Worm (Caenorhabditis elegans) whole organism, late embryonic: ENCODE results near the gene mep-1.

Source experiments
- C08G9.2 ChIP-seq: sonication (generic microtip); optimal IDR thresholded peaks from 2 replicates; lab custom pipeline; 2016; ENCODE audit warnings: mild to moderate bottlenecking, missing genetic modification characterization, moderate library complexity, missing compliant biosample characterization
- K09A11.1 ChIP-seq: sonication (generic microtip); optimal IDR thresholded peaks from 2 replicates; lab custom pipeline; 2017; ENCODE audit warnings: antibody characterized with exemption, mild to moderate bottlenecking, missing genetic modification characterization, missing compliant biosample characterization; ENCODE audit not compliant: insufficient read depth
- T23F11.4 ChIP-seq: fragments of 200-800 bp; sonication (Bioruptor generic); optimal IDR thresholded peaks from 2 replicates; lab custom pipeline; 2018; ENCODE audit warnings: mild to moderate bottlenecking, missing genetic modification characterization, missing compliant biosample characterization
- Y22D7AL.16 ChIP-seq: sonication (generic microtip); optimal IDR thresholded peaks from 2 replicates; lab custom pipeline; 2016; ENCODE audit warnings: missing genetic modification characterization, missing compliant biosample characterization
- ahr-1 ChIP-seq: sonication (generic microtip); optimal IDR thresholded peaks from 2 replicates; lab custom pipeline; 2016; ENCODE audit warnings: missing genetic modification characterization, missing compliant biosample characterization
- ama-1 ChIP-seq: fragments of 150-350 bp; optimal IDR thresholded peaks from 2 replicates; lab custom pipeline; 2014
- ceh-14 ChIP-seq: sonication (generic microtip); optimal IDR thresholded peaks from 2 replicates; lab custom pipeline; 2016; ENCODE audit warnings: missing genotype, missing genetic modification characterization, missing compliant biosample characterization
- ceh-18 ChIP-seq: sonication (generic microtip); optimal IDR thresholded peaks from 2 replicates; lab custom pipeline; 2016; ENCODE audit warnings: missing genetic modification characterization, missing compliant biosample characterization
- ceh-2 ChIP-seq: sonication (generic microtip); optimal IDR thresholded peaks from 2 replicates; lab custom pipeline; 2016; ENCODE audit warnings: missing genotype, missing genetic modification characterization, missing compliant biosample characterization
- ceh-34 ChIP-seq: sonication (generic microtip); optimal IDR thresholded peaks from 2 replicates; lab custom pipeline; 2016; ENCODE audit warnings: mild to moderate bottlenecking, missing genetic modification characterization, missing compliant biosample characterization
- ceh-48 ChIP-seq: sonication (generic microtip); optimal IDR thresholded peaks from 2 replicates; lab custom pipeline; 2016; ENCODE audit warnings: missing genetic modification characterization, inconsistent platforms, missing compliant biosample characterization
- ceh-6 ChIP-seq: fragments of 200-800 bp; sonication (Bioruptor generic); optimal IDR thresholded peaks from 2 replicates; lab custom pipeline; 2018; ENCODE audit warnings: mild to moderate bottlenecking, missing genetic modification characterization, missing compliant biosample characterization
- che-1 ChIP-seq: sonication (generic microtip); optimal IDR thresholded peaks from 2 replicates; lab custom pipeline; 2016; ENCODE audit warnings: mild to moderate bottlenecking, missing genetic modification characterization, missing compliant biosample characterization
- dve-1 ChIP-seq: sonication (generic microtip); optimal IDR thresholded peaks from 2 replicates; lab custom pipeline; 2017; ENCODE audit warnings: antibody characterized with exemption, mild to moderate bottlenecking, missing genetic modification characterization, missing compliant biosample characterization
- elt-2 ChIP-seq: sonication (generic microtip); optimal IDR thresholded peaks from 2 replicates; lab custom pipeline; 2016; ENCODE audit warnings: missing genetic modification reagents, missing genetic modification characterization, missing compliant biosample characterization
- elt-4 ChIP-seq: sonication (generic microtip); optimal IDR thresholded peaks from 2 replicates; lab custom pipeline; 2016; ENCODE audit warnings: missing genetic modification characterization, missing compliant biosample characterization
- gmeb-2 ChIP-seq: sonication (generic microtip); optimal IDR thresholded peaks from 2 replicates; lab custom pipeline; 2016; ENCODE audit warnings: missing genetic modification characterization, inconsistent platforms, missing compliant biosample characterization
- hlh-30 ChIP-seq: sonication (generic microtip); optimal IDR thresholded peaks from 2 replicates; lab custom pipeline; 2017; ENCODE audit warnings: antibody characterized with exemption, missing genetic modification characterization, missing compliant biosample characterization; ENCODE audit not compliant: insufficient read depth
- lim-6 ChIP-seq: sonication (generic microtip); optimal IDR thresholded peaks from 2 replicates; lab custom pipeline; 2016; ENCODE audit warnings: missing genetic modification characterization, missing compliant biosample characterization
- mec-3 ChIP-seq: sonication (generic microtip); optimal IDR thresholded peaks from 2 replicates; lab custom pipeline; 2016; ENCODE audit warnings: borderline replicate concordance, missing genetic modification characterization, missing compliant biosample characterization
- nfya-1 ChIP-seq: sonication (generic microtip); optimal IDR thresholded peaks from 2 replicates; lab custom pipeline; 2017; ENCODE audit warnings: missing genetic modification characterization, mild to moderate bottlenecking, missing compliant biosample characterization, antibody characterized with exemption, moderate library complexity
- nhr-11 ChIP-seq: fragments of 150-350 bp; optimal IDR thresholded peaks from 2 replicates; lab custom pipeline; 2014; ENCODE audit warnings: missing biosample characterization, missing genetic modification characterization
- npax-4 ChIP-seq: sonication (generic microtip); optimal IDR thresholded peaks from 2 replicates; lab custom pipeline; 2016; ENCODE audit warnings: missing genetic modification characterization, missing compliant biosample characterization
- pax-1 ChIP-seq: fragments of 150-350 bp; optimal IDR thresholded peaks from 2 replicates; lab custom pipeline; 2014; ENCODE audit warnings: missing biosample characterization, missing genetic modification characterization
- pha-2 ChIP-seq: sonication (generic microtip); optimal IDR thresholded peaks from 2 replicates; lab custom pipeline; 2017; ENCODE audit warnings: mild to moderate bottlenecking, missing genetic modification characterization, missing compliant biosample characterization
- pha-4 ChIP-seq: fragments of 150-350 bp; optimal IDR thresholded peaks from 2 replicates; lab custom pipeline; 2018; ENCODE audit warnings: missing biosample characterization, missing genetic modification reagents, missing genetic modification characterization
- rnt-1 ChIP-seq: sonication (generic microtip); optimal IDR thresholded peaks from 2 replicates; lab custom pipeline; 2016; ENCODE audit warnings: missing genetic modification characterization, missing compliant biosample characterization
- sox-2 ChIP-seq: fragments of 200-800 bp; sonication (Bioruptor generic); IDR thresholded peaks from 2 replicates; pipeline ENCODE4 v1.3.6; 2022; ENCODE audit warnings: missing genetic modification reagents, missing genetic modification characterization, missing compliant biosample characterization
- sox-4 ChIP-seq: sonication (generic microtip); optimal IDR thresholded peaks from 2 replicates; lab custom pipeline; 2017; ENCODE audit warnings: mild to moderate bottlenecking, missing genetic modification characterization, inconsistent platforms, missing compliant biosample characterization
- syd-9 ChIP-seq: sonication (generic microtip); optimal IDR thresholded peaks from 2 replicates; lab custom pipeline; 2016; ENCODE audit warnings: mild to moderate bottlenecking, missing genetic modification characterization, moderate library complexity, missing compliant biosample characterization
- ttx-3 ChIP-seq: sonication (generic microtip); optimal IDR thresholded peaks from 2 replicates; lab custom pipeline; 2016; ENCODE audit warnings: missing genetic modification reagents, missing genetic modification characterization, missing compliant biosample characterization
- unc-3 ChIP-seq, 2 experiments: fragments of 200-800 bp in 1 of 2; sonication (Bioruptor generic) in 1 of 2; sonication (generic microtip) in 1 of 2; conservative IDR thresholded peaks in 1 of 2; optimal IDR thresholded peaks in 1 of 2; 2 replicates each; pipeline versions ENCODE4 v1.3.6 to Lab custom; 2016 to 2022; ENCODE audit warnings: missing compliant biosample characterization in 2 of 2, missing genetic modification characterization in 2 of 2, missing genetic modification reagents in 1 of 2

The mep-1 gene

DNA sequence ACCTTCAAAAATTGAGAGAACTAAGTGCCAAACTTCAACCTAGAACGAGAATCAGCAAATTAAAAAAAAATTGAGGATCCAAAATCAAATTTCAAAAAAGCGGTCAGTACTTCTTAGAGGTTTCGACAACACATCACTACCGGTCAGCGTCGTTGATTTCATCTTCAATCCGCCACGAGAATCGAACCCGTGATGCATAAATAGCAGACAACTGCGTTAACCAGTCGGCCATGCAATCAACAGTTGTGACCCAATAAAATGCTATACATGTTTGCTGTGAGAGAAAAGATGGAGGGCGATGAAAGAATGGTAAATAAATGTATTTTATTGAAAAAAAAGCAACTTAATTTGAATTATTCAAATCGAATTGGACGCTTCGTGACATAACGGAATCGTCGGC, 25.3 kb downstream of the mep-1 start (continued):
- TF ChIP-seq npax-4 (tag; lab: Kevin White, UChicago), result peak; percentile 67
- TF ChIP-seq che-1 (tag; lab: Kevin White, UChicago), result peak; percentile 81
- peak; percentile 79 for TF ChIP-seq ttx-3
- TF ChIP-seq sox-2 (GFP tag; lab: Robert Waterston, UW), result peak; percentile 60
- peak; percentile 10 for TF ChIP-seq ahr-1
- peak; percentile 74 for TF ChIP-seq ceh-34 (tag; lab: Kevin White, UChicago)
- peak; percentile 84 for TF ChIP-seq ceh-6 (GFP tag; lab: Kevin White, UChicago)
- peak; percentile 69; the same call in 1 of the 2 replicates for TF ChIP-seq unc-3 (GFP tag; conservative IDR thresholded peaks at IDR 0.05; lab: Robert Waterston, UW)
- peak; percentile 59 for TF ChIP-seq unc-3 (tag; optimal IDR thresholded peaks at IDR 0.05; lab: Kevin White, UChicago)
- peak; percentile 75 for TF ChIP-seq rnt-1
- TF ChIP-seq ceh-48 (tag; lab: Kevin White, UChicago), result peak; percentile 57
- no peak for TF ChIP-seq mec-3 (tag; lab: Kevin White, UChicago)
- TF ChIP-seq elt-2, result peak; percentile 88
- TF ChIP-seq ceh-18, result peak; percentile 77
- peak; percentile 37 for TF ChIP-seq ceh-14 (tag; lab: Kevin White, UChicago)
- TF ChIP-seq T23F11.4 (GFP tag; lab: Kevin White, UChicago), result peak; percentile 76

DNA sequence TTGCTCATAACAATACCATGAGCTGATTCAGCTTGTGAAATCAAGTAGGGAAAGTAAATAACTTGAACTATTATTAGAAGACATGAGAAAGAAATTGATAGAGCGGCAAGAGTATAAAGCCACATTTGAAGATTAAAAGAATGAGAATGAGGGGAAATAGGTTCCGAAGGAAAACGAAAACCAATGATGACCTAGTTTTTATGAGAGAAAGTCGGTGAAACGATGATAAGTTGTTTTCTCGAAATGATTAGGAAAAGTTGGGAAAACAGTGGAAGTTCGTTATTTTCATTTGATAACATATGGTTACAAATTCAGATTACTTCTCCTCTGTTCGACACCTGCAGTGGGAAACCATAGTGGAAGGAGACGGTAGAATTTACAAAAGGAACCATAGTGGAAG, 27.4 kb downstream of the mep-1 start, which contains the start of gene col-128:
TSS of gene col-128 (minus strand) at position 148 of the 400 bp plus-strand sequence.
- TF ChIP-seq elt-2 (no peak), ama-1 (lab: Kevin White, UChicago) (no peak)

DNA sequence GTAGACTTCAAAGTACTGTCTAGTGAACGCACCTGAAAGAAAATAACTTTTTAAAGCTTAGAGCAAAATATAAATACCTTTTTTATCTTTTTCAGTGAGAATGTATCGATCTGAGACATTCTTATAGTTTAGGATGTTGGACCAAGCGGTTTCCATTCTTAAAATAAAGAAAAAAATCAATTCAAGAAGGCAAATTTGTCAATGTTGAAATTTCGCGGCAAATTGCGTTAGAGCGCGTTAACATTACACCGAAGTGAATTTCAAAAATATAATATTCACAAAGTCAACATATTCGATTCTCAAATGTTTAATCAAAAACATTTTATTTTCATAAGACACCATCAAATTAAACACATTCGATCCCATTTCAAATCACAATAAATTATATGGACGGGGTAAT, 37.2 kb downstream of the mep-1 start, which contains the start of gene F12F6.7:
TSS of gene F12F6.7 (minus strand) at position 157 of the 400 bp plus-strand sequence.
- TF ChIP-seq ceh-14 (tag; lab: Kevin White, UChicago), result no peak
- no peak for TF ChIP-seq nhr-11 (tag; lab: Kevin White, UChicago)
- TF ChIP-seq ceh-2 (tag; lab: Kevin White, UChicago), result no peak
- TF ChIP-seq gmeb-2 (tag; lab: Kevin White, UChicago), result no peak
- no peak for TF ChIP-seq nfya-1 (tag; lab: Kevin White, UChicago)
- TF ChIP-seq T23F11.4 (GFP tag; lab: Kevin White, UChicago), result no peak
- TF ChIP-seq K09A11.1, result no peak

DNA sequence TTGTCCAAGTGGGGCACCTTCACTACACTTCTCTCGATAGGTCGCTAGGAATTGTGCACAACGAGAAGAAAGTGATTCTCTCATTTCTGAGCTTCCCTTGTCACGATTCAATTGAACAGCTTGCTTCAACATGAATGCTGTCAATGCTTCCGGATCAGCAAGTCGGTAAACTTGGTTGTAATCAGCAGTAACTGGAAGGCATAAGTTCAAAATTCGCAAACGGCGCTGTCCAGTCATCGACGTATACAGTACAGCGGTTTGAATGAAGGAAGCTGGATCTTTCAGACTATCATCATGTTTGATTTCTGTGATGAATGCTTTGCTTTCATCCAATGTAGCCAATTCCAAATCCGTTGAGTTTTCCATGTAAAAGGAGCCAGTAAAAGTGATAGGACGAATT, 38.6 kb downstream of the mep-1 start:
- no peak for TF ChIP-seq pha-4 (tag; lab: Kevin White, UChicago)
- TF ChIP-seq ceh-6 (GFP tag; lab: Kevin White, UChicago), result no peak
- no peak for TF ChIP-seq syd-9
- no peak for TF ChIP-seq pha-2
- no peak for TF ChIP-seq pax-1 (tag; lab: Kevin White, UChicago)
- TF ChIP-seq gmeb-2 (tag; lab: Kevin White, UChicago), result no peak
- TF ChIP-seq ceh-34 (tag; lab: Kevin White, UChicago), result no peak
- TF ChIP-seq sox-4 (tag; lab: Kevin White, UChicago), result no peak

DNA sequence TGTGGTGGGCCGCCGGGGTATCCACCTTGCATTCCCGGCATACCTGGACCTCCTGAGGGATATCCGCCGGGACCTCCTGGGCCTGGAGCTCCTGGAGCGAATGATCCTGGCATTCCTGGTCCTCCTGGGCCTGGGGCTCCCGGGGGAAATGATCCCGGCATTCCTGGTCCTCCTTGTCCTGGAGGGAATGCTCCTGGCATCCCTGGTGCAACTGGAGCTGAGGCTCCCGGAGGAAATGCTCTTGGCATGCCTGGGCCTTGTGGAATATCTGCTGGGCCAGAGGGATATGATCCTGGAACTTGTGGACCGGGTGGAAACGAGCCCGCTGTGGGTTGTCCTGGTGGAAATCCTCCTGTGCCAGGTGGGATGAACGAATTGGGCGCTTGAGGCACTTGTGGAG, 40.6 kb downstream of the mep-1 start:
- peak; percentile 87 for TF ChIP-seq elt-4
- TF ChIP-seq ceh-48 (tag; lab: Kevin White, UChicago), result no peak
- no peak for TF ChIP-seq pax-1 (tag; lab: Kevin White, UChicago)
- TF ChIP-seq C08G9.2, result peak; percentile 23
- no peak for TF ChIP-seq unc-3 (GFP tag; conservative IDR thresholded peaks at IDR 0.05; lab: Robert Waterston, UW)
- TF ChIP-seq unc-3 (tag; optimal IDR thresholded peaks at IDR 0.05; lab: Kevin White, UChicago), result no peak
- peak; percentile 63 for TF ChIP-seq mec-3 (tag; lab: Kevin White, UChicago)
- no peak for TF ChIP-seq hlh-30 (tag; lab: Kevin White, UChicago)
- TF ChIP-seq lim-6, result no peak
- no peak for TF ChIP-seq dve-1 (tag; lab: Kevin White, UChicago)
- no peak for TF ChIP-seq sox-2 (GFP tag; lab: Robert Waterston, UW)
- no peak for TF ChIP-seq npax-4 (tag; lab: Kevin White, UChicago)
- TF ChIP-seq Y22D7AL.16 (tag; lab: Kevin White, UChicago), result no peak
